Fruit fly (Drosophila melanogaster): ENCODE measurements around the gene Mau2.

The Mau2 gene

dm6 chr3R:15218824-15219576 is 10.0 kb downstream of the Mau2 start, which contains the start of the genes SIDL and CG12241 (continued):
- TF ChIP-seq Myb (GFP tag; optimal IDR thresholded peaks at IDR 0.05) (peak; percentile 49), CG17186 (GFP tag; optimal IDR thresholded peaks at IDR 0.05) (no peak), klu (GFP tag; IDR thresholded peaks at IDR 0.05) (peak; percentile 89), Dek (tag; optimal IDR thresholded peaks at IDR 0.05) (peak; percentile 79), CG4820 (GFP tag; optimal IDR thresholded peaks at IDR 0.05) (peak; percentile 67), CG11696 (GFP tag; IDR thresholded peaks at IDR 0.05) (peak; percentile 88), her (GFP tag; optimal IDR thresholded peaks at IDR 0.05) (peak; percentile 22), fd3F (GFP tag; optimal IDR thresholded peaks at IDR 0.05) (peak; percentile 46), CG10147 (GFP tag; optimal IDR thresholded peaks at IDR 0.05) (peak; percentile 73), Mad (GFP tag; optimal IDR thresholded peaks at IDR 0.05) (no peak), ems (GFP tag; optimal IDR thresholded peaks at IDR 0.05) (peak; percentile 84), Lhr (GFP tag; optimal IDR thresholded peaks at IDR 0.05) (no peak), pho (GFP tag; optimal IDR thresholded peaks at IDR 0.05) (peak; percentile 79), CG4854 (GFP tag; optimal IDR thresholded peaks at IDR 0.05) (peak; percentile 73), CG15479 (GFP tag; optimal IDR thresholded peaks at IDR 0.05) (peak; percentile 25), org-1 (GFP tag; optimal IDR thresholded peaks at IDR 0.05) (peak; percentile 11), CG16863 (GFP tag; optimal IDR thresholded peaks at IDR 0.05) (peak; percentile 52), CG8290 (GFP tag; optimal IDR thresholded peaks at IDR 0.05) (no peak), CG8290 (tag; optimal IDR thresholded peaks at IDR 0.05) (no peak), CG10462 (GFP tag; optimal IDR thresholded peaks at IDR 0.05) (peak; percentile 17), lab (GFP tag; optimal IDR thresholded peaks at IDR 0.05) (no peak), Hr39 (optimal IDR thresholded peaks at IDR 0.05) (no peak), CG13287 (GFP tag; IDR thresholded peaks at IDR 0.05; ENCODE audit: partially characterized antibody) (no peak; the same call in 1 of the 2 replicates), p53 (GFP tag; optimal IDR thresholded peaks at IDR 0.05) (no peak), tgo (GFP tag; IDR thresholded peaks at IDR 0.05) (peak; percentile 96), CG14860 (GFP tag; IDR thresholded peaks at IDR 0.05; ENCODE audit: partially characterized antibody) (0 out of 3 replicates have a peak, but pooled peaks have one; percentile 22), CG13424 (tag; optimal IDR thresholded peaks at IDR 0.05) (peak; percentile 51), bab2 (GFP tag; optimal IDR thresholded peaks at IDR 0.05) (peak; percentile 82), CG11723 (GFP tag; optimal IDR thresholded peaks at IDR 0.05) (no peak), tup (GFP tag; optimal IDR thresholded peaks at IDR 0.05) (no peak), CG1024 (GFP tag; IDR thresholded peaks at IDR 0.05) (peak; percentile 87), Fer3 (tag; optimal IDR thresholded peaks at IDR 0.05) (peak; percentile 86), cad (GFP tag; optimal IDR thresholded peaks at IDR 0.05) (no peak), CG32532 (GFP tag; IDR thresholded peaks at IDR 0.05) (peak; percentile 97), CG18476 (GFP tag; optimal IDR thresholded peaks at IDR 0.05) (peak; percentile 86), pzg (GFP tag; optimal IDR thresholded peaks at IDR 0.05) (peak; percentile 34), CG8388 (GFP tag; optimal IDR thresholded peaks at IDR 0.05) (peak; percentile 64), Xrp1 (GFP tag; IDR thresholded peaks at IDR 0.05) (peak; percentile 89), gt (GFP tag; IDR thresholded peaks at IDR 0.05) (peak; percentile 76), Ada2b (GFP tag; IDR thresholded peaks at IDR 0.05) (peak; percentile 94), HmgD (GFP tag; optimal IDR thresholded peaks at IDR 0.05) (peak; percentile 26), CG18011 (GFP tag; optimal IDR thresholded peaks at IDR 0.05) (peak; percentile 50), CG17328 (GFP tag; IDR thresholded peaks at IDR 0.05) (no peak), CG31224 (GFP tag; IDR thresholded peaks at IDR 0.05) (peak; percentile 87), CG34422 (GFP tag; IDR thresholded peaks at IDR 0.05) (peak; percentile 96), pita (GFP tag; optimal IDR thresholded peaks at IDR 0.05) (no peak), pan (optimal IDR thresholded peaks at IDR 0.05) (no peak), pan (GFP tag; optimal IDR thresholded peaks at IDR 0.05 in 1 of 2, IDR thresholded peaks at IDR 0.05 in 1 of 2) (peak in 1 of 2 experiments; percentile 96), CG10979 (tag; optimal IDR thresholded peaks at IDR 0.05) (peak; percentile 73), Adf1 (GFP tag; IDR thresholded peaks at IDR 0.05) (peak; percentile 23; the same call in 1 of the 2 replicates)

Measured in whole organism, embryonic.